Fruit fly (Drosophila melanogaster) whole organism, adult: ENCODE data around the gene Gr22c.

ENCODE experiments used
- CG14711 ChIP-seq: fragments of 200-800 bp; sonication (Bioruptor generic); optimal IDR thresholded peaks from 2 replicates; lab custom pipeline; 2018; ENCODE audit warnings: missing biosample characterization, mild to moderate bottlenecking, missing genetic modification characterization, moderate library complexity
- CG33017 ChIP-seq: fragments of 200-800 bp; sonication (Bioruptor generic); optimal IDR thresholded peaks from 2 replicates; lab custom pipeline; 2018; ENCODE audit warnings: missing biosample characterization, mild to moderate bottlenecking, missing genetic modification characterization, moderate library complexity
- kay ChIP-seq: fragments of 200-800 bp; sonication (Bioruptor generic); peaks from one replicate; lab custom pipeline; 2016; ENCODE audit warnings: missing biosample characterization, missing genetic modification characterization, borderline replicate concordance

DNA sequence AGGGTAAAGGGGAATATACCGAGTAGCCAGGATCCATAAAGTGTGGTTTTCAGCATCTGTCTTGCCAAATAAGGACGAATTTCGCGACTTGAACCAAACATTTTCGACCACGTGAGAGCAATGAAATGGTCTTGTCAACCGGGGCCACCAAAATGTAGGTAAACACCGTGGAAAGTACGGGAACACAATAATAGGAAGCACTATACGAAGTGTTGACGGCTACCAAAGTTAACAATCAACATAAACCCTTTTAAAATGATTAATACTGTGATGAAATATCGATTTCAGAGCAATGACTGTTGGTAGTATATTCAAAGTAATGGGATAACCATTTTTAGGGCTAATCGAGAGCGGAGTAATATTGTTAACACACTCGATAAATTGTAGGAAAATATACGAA, 1.5 kb upstream of the Gr22c start, which contains the start of gene Gr22b:
- TF ChIP-seq kay (GFP tag; lab: Kevin White, UChicago): no peak
- TF ChIP-seq CG33017 (tag; lab: Kevin White, UChicago): no peak
- TF ChIP-seq CG14711 (tag; lab: Kevin White, UChicago): no peak
